Worm (Caenorhabditis elegans): ENCODE results near the gene T02B11.3.

ce11 chrV:866729-867128 is at the start of gene T02B11.3:
- TF ChIP-seq R02D3.7 (tag; optimal IDR thresholded peaks at IDR 0.05) = no peak
- no peak for TF ChIP-seq ztf-11 (tag; optimal IDR thresholded peaks at IDR 0.05)
- no peak for TF ChIP-seq nhr-237 (tag; optimal IDR thresholded peaks at IDR 0.05)
- no peak for TF ChIP-seq nhr-77 (tag; optimal IDR thresholded peaks at IDR 0.05)
- no peak for TF ChIP-seq ceh-82 (tag; optimal IDR thresholded peaks at IDR 0.05)
- no peak for TF ChIP-seq unc-39 (tag; optimal IDR thresholded peaks at IDR 0.05)
- TF ChIP-seq unc-62 (GFP tag; optimal IDR thresholded peaks at IDR 0.05) = no peak

All from whole organism, L2 larva.